Fruit fly (Drosophila melanogaster): ENCODE data around the gene fusl.

fusl gene

dm6 chr2L:5342119-5342817, 4.4 kb upstream of the fusl start, which contains the start of gene Acsf2 (continued):
- TF ChIP-seq Sox15 (GFP tag; optimal IDR thresholded peaks at IDR 0.05) (peak; percentile 24), CG3032 (tag; optimal IDR thresholded peaks at IDR 0.05) (no peak), Met (GFP tag; optimal IDR thresholded peaks at IDR 0.05) (peak; percentile 39), fd59A (GFP tag; optimal IDR thresholded peaks at IDR 0.05) (no peak), CG6808 (GFP tag; optimal IDR thresholded peaks at IDR 0.05) (no peak), CG11762 (GFP tag; optimal IDR thresholded peaks at IDR 0.05; ENCODE audit: insufficient read depth) (peak; percentile 30), CG10631 (GFP tag; optimal IDR thresholded peaks at IDR 0.05) (peak; percentile 42), achi (GFP tag; optimal IDR thresholded peaks at IDR 0.05) (peak; percentile 65), Lpt (GFP tag; optimal IDR thresholded peaks at IDR 0.05) (peak; percentile 84), OdsH (GFP tag; optimal IDR thresholded peaks at IDR 0.05) (peak; percentile 80), CG34406 (GFP tag; optimal IDR thresholded peaks at IDR 0.05) (peak; percentile 34), Blimp-1 (GFP tag; optimal IDR thresholded peaks at IDR 0.05) (no peak), CG1621 (tag; optimal IDR thresholded peaks at IDR 0.05) (no peak), CG6163 (GFP tag; IDR thresholded peaks at IDR 0.05) (peak; percentile 84), dac (GFP tag; optimal IDR thresholded peaks at IDR 0.05) (peak; percentile 62), CG11902 (GFP tag; optimal IDR thresholded peaks at IDR 0.05) (peak; percentile 33), CG6854 (GFP tag; optimal IDR thresholded peaks at IDR 0.05) (no peak), CG32006 (GFP tag; optimal IDR thresholded peaks at IDR 0.05) (peak; percentile 89), fd85E (GFP tag; optimal IDR thresholded peaks at IDR 0.05) (no peak), CG6792 (GFP tag; optimal IDR thresholded peaks at IDR 0.05) (peak; percentile 31), cyc (GFP tag; optimal IDR thresholded peaks at IDR 0.05) (peak; percentile 57), Ets21C (GFP tag; optimal IDR thresholded peaks at IDR 0.05) (peak; percentile 36), Sox102F (GFP tag; optimal IDR thresholded peaks at IDR 0.05) (peak; percentile 31), CG3919 (GFP tag; optimal IDR thresholded peaks at IDR 0.05) (peak; percentile 61), topi (GFP tag; optimal IDR thresholded peaks at IDR 0.05) (peak; percentile 64), Hr4 (GFP tag; optimal IDR thresholded peaks at IDR 0.05) (peak; percentile 87), acj6 (GFP tag; optimal IDR thresholded peaks at IDR 0.05) (peak; percentile 60), vri (GFP tag; optimal IDR thresholded peaks at IDR 0.05) (peak; percentile 57), Gug (GFP tag; IDR thresholded peaks at IDR 0.05) (peak; percentile 95), Ets96B (tag; optimal IDR thresholded peaks at IDR 0.05) (no peak), Eip75B (GFP tag; optimal IDR thresholded peaks at IDR 0.05) (peak; percentile 23), CG16779 (tag; optimal IDR thresholded peaks at IDR 0.05) (peak; percentile 63), Sox14 (GFP tag; optimal IDR thresholded peaks at IDR 0.05) (peak; percentile 54), CG4318 (GFP tag; optimal IDR thresholded peaks at IDR 0.05) (peak; percentile 72), Smox (GFP tag; optimal IDR thresholded peaks at IDR 0.05) (peak; percentile 48), CG15336 (GFP tag; IDR thresholded peaks at IDR 0.05) (peak; percentile 97)

dm6 chr2L:5341015-5341608, 3.2 kb upstream of the fusl start:
- TF ChIP-seq ss (GFP tag; optimal IDR thresholded peaks at IDR 0.05) (no peak), CG7368 (GFP tag; optimal IDR thresholded peaks at IDR 0.05) (no peak), fkh (GFP tag; optimal IDR thresholded peaks at IDR 0.05) (peak; percentile 36), CG10669 (GFP tag; optimal IDR thresholded peaks at IDR 0.05) (no peak), net (GFP tag; optimal IDR thresholded peaks at IDR 0.05) (no peak)

All from whole organism, prepupa.